Fruit fly (Drosophila melanogaster): Measurements from ENCODE around the gene CG15537.

DNA sequence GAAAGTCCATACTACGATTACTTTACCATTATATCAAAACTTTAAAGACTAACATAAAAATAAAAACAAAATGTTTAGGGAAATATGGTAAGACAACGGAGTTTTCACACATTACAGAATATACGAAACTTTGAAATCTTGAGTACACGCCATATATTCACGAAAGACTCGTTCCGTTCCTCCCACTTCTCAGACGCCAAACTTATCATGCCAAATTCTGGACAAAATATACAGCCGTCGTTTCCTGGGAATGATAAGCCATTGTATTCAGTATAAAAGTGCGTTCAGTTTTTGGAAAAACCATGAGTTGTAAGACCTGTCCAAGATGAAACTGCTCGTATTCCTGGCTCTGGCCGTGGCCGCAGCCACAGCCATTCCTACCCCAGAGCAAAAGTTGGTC lies 45.3 kb upstream of the CG15537 start, which contains the start of gene Jon99Fi:
- TF ChIP-seq CG4496 (GFP tag; IDR thresholded peaks at IDR 0.05) = no peak
- TF ChIP-seq CG10348 (GFP tag; IDR thresholded peaks at IDR 0.05) = no peak
- TF ChIP-seq fd96Ca (GFP tag; IDR thresholded peaks at IDR 0.05) = no peak
- no peak for TF ChIP-seq CG9948 (tag; optimal IDR thresholded peaks at IDR 0.05)
- TF ChIP-seq Pif1B (GFP tag; optimal IDR thresholded peaks at IDR 0.05) = no peak
- no peak for TF ChIP-seq EcR (GFP tag; optimal IDR thresholded peaks at IDR 0.05)

Data from whole organism, pupa.